Worm (Caenorhabditis elegans): Measurements from ENCODE around the gene F39H12.3.

F39H12.3 gene

ce11 chrX:823736-824135 lies 17.6 kb downstream of the F39H12.3 start:
- TF ChIP-seq tbx-37 (GFP tag; conservative IDR thresholded peaks at IDR 0.05) = no peak
- no peak for TF ChIP-seq ceh-36 (tag; optimal IDR thresholded peaks at IDR 0.05)
- TF ChIP-seq tra-4 (tag; optimal IDR thresholded peaks at IDR 0.05) = no peak
- no peak for TF ChIP-seq pes-1 (GFP tag; IDR thresholded peaks at IDR 0.05)

- TF ChIP-seq ceh-13 (GFP tag; optimal IDR thresholded peaks at IDR 0.05) (no peak), hmbx-1 (tag; optimal IDR thresholded peaks at IDR 0.05) (no peak), B0310.2 (tag; optimal IDR thresholded peaks at IDR 0.05) (no peak), flt-1 (GFP tag; IDR thresholded peaks at IDR 0.05) (no peak), ama-1 (optimal IDR thresholded peaks at IDR 0.05) (no peak), F13C5.2 (tag; optimal IDR thresholded peaks at IDR 0.05) (no peak), aly-1 (tag; optimal IDR thresholded peaks at IDR 0.05) (no peak), tbx-37 (GFP tag; conservative IDR thresholded peaks at IDR 0.05) (no peak), ceh-36 (tag; optimal IDR thresholded peaks at IDR 0.05) (no peak), hnd-1 (tag; optimal IDR thresholded peaks at IDR 0.05) (no peak), ets-7 (tag; optimal IDR thresholded peaks at IDR 0.05) (no peak), pes-1 (GFP tag; IDR thresholded peaks at IDR 0.05) (no peak), hmg-4 (GFP tag; optimal IDR thresholded peaks at IDR 0.05) (no peak), tra-4 (tag; optimal IDR thresholded peaks at IDR 0.05) (no peak), sea-1 (GFP tag; conservative IDR thresholded peaks at IDR 0.05) (no peak), scrt-1 (GFP tag; IDR thresholded peaks at IDR 0.05) (no peak)
Observed at ce11 chrX:817984-818383, 23.3 kb downstream of the F39H12.3 start.

DNA sequence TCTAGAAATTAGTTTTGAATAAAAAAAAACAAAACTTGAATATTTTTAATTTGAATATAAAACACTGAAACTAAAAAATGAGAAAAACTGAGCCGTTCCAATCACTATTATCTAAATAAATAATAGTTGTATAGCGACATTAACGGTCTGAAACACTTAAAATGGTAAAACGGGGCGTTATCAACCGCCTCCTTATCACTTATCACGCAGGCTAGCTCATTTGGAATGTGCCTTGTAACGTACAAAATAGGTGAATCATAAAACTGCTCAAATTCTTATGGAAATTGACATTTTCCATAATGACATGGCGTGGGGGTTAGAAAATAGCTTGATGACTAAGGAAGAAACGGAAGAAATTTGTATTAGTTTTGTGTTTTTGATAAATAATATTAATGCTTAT lies 25.4 kb downstream of the F39H12.3 start, which contains the start of gene ifd-2:
Gene ifd-2 (minus strand): TSS at position 1 of the 400 bp plus-strand sequence.
- TF ChIP-seq ets-7 (tag; optimal IDR thresholded peaks at IDR 0.05) (no peak), hmbx-1 (tag; optimal IDR thresholded peaks at IDR 0.05) (no peak), hmg-4 (GFP tag; optimal IDR thresholded peaks at IDR 0.05) (no peak), ama-1 (optimal IDR thresholded peaks at IDR 0.05) (no peak), hnd-1 (tag; optimal IDR thresholded peaks at IDR 0.05) (no peak), tbx-37 (GFP tag; conservative IDR thresholded peaks at IDR 0.05) (no peak), scrt-1 (GFP tag; IDR thresholded peaks at IDR 0.05) (no peak), ceh-36 (tag; optimal IDR thresholded peaks at IDR 0.05) (no peak), F13C5.2 (tag; optimal IDR thresholded peaks at IDR 0.05) (no peak), sea-1 (GFP tag; conservative IDR thresholded peaks at IDR 0.05) (no peak), tra-4 (tag; optimal IDR thresholded peaks at IDR 0.05) (no peak), aly-1 (tag; optimal IDR thresholded peaks at IDR 0.05) (no peak), pes-1 (GFP tag; IDR thresholded peaks at IDR 0.05) (no peak), ceh-13 (GFP tag; optimal IDR thresholded peaks at IDR 0.05) (no peak), B0310.2 (tag; optimal IDR thresholded peaks at IDR 0.05) (no peak)

DNA sequence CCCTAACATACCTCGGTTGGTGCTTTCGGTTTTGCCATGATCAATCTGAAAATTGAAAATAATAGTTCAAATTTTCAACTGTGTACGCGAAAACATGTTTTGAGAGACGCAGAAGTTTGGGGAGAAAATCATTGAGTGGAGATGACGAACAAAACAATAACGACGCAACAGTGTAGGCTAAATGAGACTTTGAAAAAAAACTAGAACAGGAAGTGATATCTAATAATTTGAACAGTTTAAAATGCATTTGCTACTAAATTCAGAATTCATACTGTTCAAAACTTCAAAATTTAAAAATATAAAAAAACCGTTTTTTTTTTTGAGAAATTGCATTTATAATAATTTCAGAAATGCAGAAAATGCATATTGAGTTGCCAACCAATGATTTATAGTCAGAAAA lies 28.2 kb downstream of the F39H12.3 start, which contains the start of gene F25E2.3:
Gene F25E2.3 (minus strand): TSS at position 101 of the 400 bp plus-strand sequence.
- TF ChIP-seq ama-1 (optimal IDR thresholded peaks at IDR 0.05) (no peak), ceh-36 (tag; optimal IDR thresholded peaks at IDR 0.05) (no peak), B0310.2 (tag; optimal IDR thresholded peaks at IDR 0.05) (no peak), ceh-13 (GFP tag; optimal IDR thresholded peaks at IDR 0.05) (no peak), scrt-1 (GFP tag; IDR thresholded peaks at IDR 0.05) (no peak), tbx-11 (GFP tag; IDR thresholded peaks at IDR 0.05) (no peak), hmbx-1 (tag; optimal IDR thresholded peaks at IDR 0.05) (no peak), tbx-37 (GFP tag; conservative IDR thresholded peaks at IDR 0.05) (no peak), sea-1 (GFP tag; conservative IDR thresholded peaks at IDR 0.05) (no peak), hmg-4 (GFP tag; optimal IDR thresholded peaks at IDR 0.05) (no peak), tra-4 (tag; optimal IDR thresholded peaks at IDR 0.05) (no peak), F13C5.2 (tag; optimal IDR thresholded peaks at IDR 0.05) (no peak), pes-1 (GFP tag; IDR thresholded peaks at IDR 0.05) (no peak), aly-1 (tag; optimal IDR thresholded peaks at IDR 0.05) (no peak), ets-7 (tag; optimal IDR thresholded peaks at IDR 0.05) (no peak), flt-1 (GFP tag; IDR thresholded peaks at IDR 0.05) (no peak), hnd-1 (tag; optimal IDR thresholded peaks at IDR 0.05) (no peak)

DNA sequence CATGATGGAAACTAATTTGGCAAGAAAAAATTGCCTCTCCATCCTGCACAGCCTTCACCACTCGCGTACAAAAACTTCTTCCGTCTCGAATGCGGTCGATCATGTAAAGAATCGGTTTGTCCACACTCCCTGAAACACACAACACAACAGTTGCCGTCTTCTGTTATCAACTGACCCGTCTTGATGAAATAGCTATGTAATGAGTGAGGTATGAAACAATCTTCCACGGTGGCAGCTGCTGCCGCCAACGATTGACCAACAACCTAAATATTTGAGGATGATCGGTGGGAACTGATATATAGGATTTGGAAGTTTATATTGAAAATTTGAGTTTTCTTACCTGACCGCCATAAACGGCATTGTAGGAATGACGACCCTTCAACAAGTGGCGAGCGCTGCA lies 29.0 kb downstream of the F39H12.3 start:
- TF ChIP-seq sea-1 (GFP tag; conservative IDR thresholded peaks at IDR 0.05) = no peak
- TF ChIP-seq pes-1 (GFP tag; IDR thresholded peaks at IDR 0.05) = no peak
- no peak for TF ChIP-seq ceh-36 (tag; optimal IDR thresholded peaks at IDR 0.05)
- TF ChIP-seq hmbx-1 (tag; optimal IDR thresholded peaks at IDR 0.05) = no peak
- no peak for TF ChIP-seq scrt-1 (GFP tag; IDR thresholded peaks at IDR 0.05)
- no peak for TF ChIP-seq ama-1 (optimal IDR thresholded peaks at IDR 0.05)
- no peak for TF ChIP-seq tbx-11 (GFP tag; IDR thresholded peaks at IDR 0.05)
- no peak for TF ChIP-seq F13C5.2 (tag; optimal IDR thresholded peaks at IDR 0.05)
- TF ChIP-seq hnd-1 (tag; optimal IDR thresholded peaks at IDR 0.05) = no peak
- no peak for TF ChIP-seq aly-1 (tag; optimal IDR thresholded peaks at IDR 0.05)
- no peak for TF ChIP-seq ceh-13 (GFP tag; optimal IDR thresholded peaks at IDR 0.05)
- no peak for TF ChIP-seq tbx-37 (GFP tag; conservative IDR thresholded peaks at IDR 0.05)
- TF ChIP-seq ets-7 (tag; optimal IDR thresholded peaks at IDR 0.05) = no peak
- no peak for TF ChIP-seq B0310.2 (tag; optimal IDR thresholded peaks at IDR 0.05)
- TF ChIP-seq tra-4 (tag; optimal IDR thresholded peaks at IDR 0.05) = no peak
- TF ChIP-seq flt-1 (GFP tag; IDR thresholded peaks at IDR 0.05) = no peak
- TF ChIP-seq hmg-4 (GFP tag; optimal IDR thresholded peaks at IDR 0.05) = no peak

DNA sequence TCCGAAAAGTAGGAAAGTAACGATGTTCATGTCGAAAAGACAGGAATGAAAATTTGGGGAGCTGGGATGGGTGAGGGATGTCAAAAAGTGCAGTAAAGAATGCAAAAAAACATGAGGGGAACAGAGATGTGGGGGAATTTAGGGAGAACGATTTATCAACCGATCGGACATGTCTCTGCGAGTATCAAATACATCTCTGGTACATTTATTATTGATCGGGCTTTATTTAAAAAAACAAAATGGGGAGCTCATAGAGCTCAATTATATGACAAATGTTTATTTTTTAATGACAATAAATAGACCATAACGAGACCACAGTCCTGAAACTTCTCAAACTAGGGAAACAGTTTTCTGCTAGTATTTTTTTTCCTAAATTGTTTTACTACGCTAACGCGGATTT lies 30.6 kb downstream of the F39H12.3 start, which contains the start of gene F25E2.2:
Gene F25E2.2 (minus strand): TSS at position 101 of the 400 bp plus-strand sequence.
- no peak for TF ChIP-seq scrt-1 (GFP tag; IDR thresholded peaks at IDR 0.05)
- no peak for TF ChIP-seq pes-1 (GFP tag; IDR thresholded peaks at IDR 0.05)
- TF ChIP-seq ceh-13 (GFP tag; optimal IDR thresholded peaks at IDR 0.05) = no peak
- TF ChIP-seq tbx-37 (GFP tag; conservative IDR thresholded peaks at IDR 0.05) = no peak
- no peak for TF ChIP-seq F13C5.2 (tag; optimal IDR thresholded peaks at IDR 0.05)
- TF ChIP-seq ama-1 (optimal IDR thresholded peaks at IDR 0.05) = no peak
- TF ChIP-seq B0310.2 (tag; optimal IDR thresholded peaks at IDR 0.05) = no peak

ce11 chrX:806515-806914 lies 34.8 kb downstream of the F39H12.3 start:
- no peak; the same call in 1 of the 2 replicates for TF ChIP-seq tbx-37 (GFP tag; conservative IDR thresholded peaks at IDR 0.05)
- peak; percentile 72; the same call in 1 of the 2 replicates for TF ChIP-seq sea-1 (GFP tag; conservative IDR thresholded peaks at IDR 0.05)
- peak; percentile 70; the same call in 1 of the 2 replicates for TF ChIP-seq tbx-11 (GFP tag; IDR thresholded peaks at IDR 0.05)
- no peak for TF ChIP-seq ets-7 (tag; optimal IDR thresholded peaks at IDR 0.05)
- TF ChIP-seq F13C5.2 (tag; optimal IDR thresholded peaks at IDR 0.05) = peak; percentile 99
- TF ChIP-seq pes-1 (GFP tag; IDR thresholded peaks at IDR 0.05) = peak; percentile 78
- no peak for TF ChIP-seq ama-1 (optimal IDR thresholded peaks at IDR 0.05)
- TF ChIP-seq aly-1 (tag; optimal IDR thresholded peaks at IDR 0.05) = peak; percentile 29
- no peak for TF ChIP-seq B0310.2 (tag; optimal IDR thresholded peaks at IDR 0.05)
- no peak for TF ChIP-seq hmbx-1 (tag; optimal IDR thresholded peaks at IDR 0.05)
- TF ChIP-seq scrt-1 (GFP tag; IDR thresholded peaks at IDR 0.05) = peak; percentile 75
- no peak for TF ChIP-seq tra-4 (tag; optimal IDR thresholded peaks at IDR 0.05)
- no peak for TF ChIP-seq ceh-36 (tag; optimal IDR thresholded peaks at IDR 0.05)
- peak; percentile 52 for TF ChIP-seq ceh-13 (GFP tag; optimal IDR thresholded peaks at IDR 0.05)
- TF ChIP-seq flt-1 (GFP tag; IDR thresholded peaks at IDR 0.05) = peak; percentile 63
- no peak for TF ChIP-seq hmg-4 (GFP tag; optimal IDR thresholded peaks at IDR 0.05)
- TF ChIP-seq hnd-1 (tag; optimal IDR thresholded peaks at IDR 0.05) = no peak
